Worm (Caenorhabditis elegans) whole organism, L4/young adult: ENCODE data around the gene gpr-1.

Source experiments
- W03F9.2 ChIP-seq: fragments of 150-350 bp; optimal IDR thresholded peaks from 2 replicates; lab custom pipeline; 2014; ENCODE audit warnings: missing biosample characterization, missing genetic modification characterization
- dao-5 ChIP-seq: sonication (generic microtip); optimal IDR thresholded peaks from 2 replicates; lab custom pipeline; 2016; ENCODE audit warnings: missing genotype, missing genetic modification characterization, moderate library complexity, missing compliant biosample characterization
- him-1 ChIP-seq: sonication (generic microtip); optimal IDR thresholded peaks from 2 replicates; lab custom pipeline; 2016; ENCODE audit warnings: missing genotype, missing genetic modification reagents, missing genetic modification characterization, missing compliant biosample characterization

The gpr-1 gene

DNA sequence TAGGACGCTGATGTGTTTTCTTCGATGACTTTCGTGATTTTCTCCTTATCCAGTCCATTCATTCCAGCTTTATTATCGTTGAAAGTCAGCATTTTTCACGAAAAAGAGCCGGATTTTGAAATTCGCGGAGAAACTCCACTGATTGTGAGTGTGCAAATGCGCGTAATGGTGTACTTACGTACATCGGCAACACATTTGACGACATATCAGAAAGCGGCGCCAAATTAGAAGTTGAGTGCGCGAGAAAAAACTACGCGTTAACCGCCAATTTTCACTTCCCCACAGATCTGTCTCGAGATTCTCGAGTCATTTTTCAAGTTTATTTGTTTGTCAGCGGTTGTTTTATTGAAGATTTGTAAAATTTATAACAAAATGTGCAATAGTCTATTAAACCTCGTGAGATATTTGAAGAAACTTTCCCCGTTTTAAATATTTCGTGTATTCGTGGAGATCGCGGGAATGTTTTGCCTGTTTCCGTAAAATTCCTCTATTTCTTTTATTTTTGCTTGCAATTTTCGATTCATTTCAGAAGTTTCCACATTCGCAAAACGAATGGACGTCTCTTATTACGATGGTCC lies at the start of gene gpr-1, which contains the start of gene polk-1:
gpr-1 (plus strand) TSS at position 528 of the 578 bp plus-strand sequence.
polk-1 (minus strand) TSS at position 186 of the 578 bp plus-strand sequence.
- no peak for TF ChIP-seq him-1 (tag; lab: Kevin White, UChicago)
- TF ChIP-seq W03F9.2 (tag; lab: Kevin White, UChicago): no peak
- TF ChIP-seq dao-5 (tag; lab: Kevin White, UChicago): no peak

DNA sequence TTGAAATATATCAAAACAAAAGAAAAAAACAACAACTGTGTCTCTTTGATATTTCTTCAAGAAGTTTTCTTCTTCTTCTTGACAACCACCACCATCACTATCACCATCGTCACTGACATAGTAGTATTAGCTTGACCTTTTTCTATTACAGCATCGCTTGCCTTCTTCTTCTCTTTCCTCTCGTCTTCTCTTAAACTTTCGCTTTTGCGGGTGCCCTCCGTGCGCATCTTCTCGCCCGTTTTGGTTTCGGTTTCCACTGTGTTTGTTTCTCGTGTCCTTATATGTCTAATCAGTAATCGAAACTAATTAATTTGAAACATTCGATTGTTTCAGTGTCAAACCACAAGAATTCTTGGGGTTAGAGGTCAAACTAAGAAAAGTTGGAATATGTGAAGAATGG lies 49.4 kb upstream of the gpr-1 start:
- TF ChIP-seq W03F9.2 (tag; lab: Kevin White, UChicago) (no peak), dao-5 (tag; lab: Kevin White, UChicago) (no peak), him-1 (tag; lab: Kevin White, UChicago) (no peak)

DNA sequence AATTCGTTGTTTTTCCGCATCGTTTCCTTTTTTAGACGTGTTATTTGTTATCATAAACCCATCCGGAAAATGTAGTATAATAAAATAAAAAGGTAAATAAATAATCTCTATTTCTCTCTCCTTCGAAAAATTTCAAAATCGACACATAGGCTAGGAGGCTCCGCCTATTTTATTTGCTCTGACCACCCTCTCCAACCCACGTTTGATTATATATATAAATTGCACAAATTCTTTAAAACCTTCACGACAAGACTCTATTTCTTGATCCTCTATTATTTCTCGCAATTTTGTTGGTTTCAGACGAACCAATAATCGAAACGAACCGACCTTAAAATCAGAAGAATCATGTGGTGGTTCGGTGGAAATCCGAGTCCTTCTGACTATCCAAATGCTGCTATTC lies 47.9 kb upstream of the gpr-1 start, which contains the start of gene doxa-1:
doxa-1 (plus strand) TSS at position 301 of the 400 bp plus-strand sequence.
- TF ChIP-seq him-1 (tag; lab: Kevin White, UChicago) (no peak), W03F9.2 (tag; lab: Kevin White, UChicago) (no peak), dao-5 (tag; lab: Kevin White, UChicago) (no peak)

- TF ChIP-seq dao-5 (tag; lab: Kevin White, UChicago) (no peak), W03F9.2 (tag; lab: Kevin White, UChicago) (no peak), him-1 (tag; lab: Kevin White, UChicago) (no peak)
These were observed 40.1 kb upstream of the gpr-1 start, which contains the start of gene glr-1 for ce11 chrIII:8588592-8589153. TSS of gene glr-1 (minus strand) at chrIII:8588642.

DNA sequence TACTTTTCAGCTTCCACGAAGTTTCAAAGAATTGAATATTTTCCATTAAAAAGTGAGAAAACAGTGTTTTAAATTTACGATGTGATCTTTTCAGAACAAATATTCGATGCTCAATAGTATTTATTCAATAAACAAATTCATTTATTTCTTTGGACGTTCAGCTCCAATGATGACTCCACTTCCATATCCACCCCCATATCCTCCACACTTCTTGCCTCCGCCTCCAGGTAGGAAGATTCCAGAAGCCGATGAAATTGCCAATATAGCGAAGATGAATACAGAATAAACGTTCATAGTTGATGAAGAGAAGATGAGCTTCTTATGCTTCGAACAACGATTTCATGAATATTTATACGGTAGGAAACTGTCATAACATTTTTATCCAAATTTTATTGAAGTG lies 39.5 kb upstream of the gpr-1 start, which contains the start of gene fip-3:
fip-3 (minus strand) TSS at position 294 of the 400 bp plus-strand sequence.
- TF ChIP-seq W03F9.2 (tag; lab: Kevin White, UChicago) (no peak), him-1 (tag; lab: Kevin White, UChicago) (no peak), dao-5 (tag; lab: Kevin White, UChicago) (no peak)

DNA sequence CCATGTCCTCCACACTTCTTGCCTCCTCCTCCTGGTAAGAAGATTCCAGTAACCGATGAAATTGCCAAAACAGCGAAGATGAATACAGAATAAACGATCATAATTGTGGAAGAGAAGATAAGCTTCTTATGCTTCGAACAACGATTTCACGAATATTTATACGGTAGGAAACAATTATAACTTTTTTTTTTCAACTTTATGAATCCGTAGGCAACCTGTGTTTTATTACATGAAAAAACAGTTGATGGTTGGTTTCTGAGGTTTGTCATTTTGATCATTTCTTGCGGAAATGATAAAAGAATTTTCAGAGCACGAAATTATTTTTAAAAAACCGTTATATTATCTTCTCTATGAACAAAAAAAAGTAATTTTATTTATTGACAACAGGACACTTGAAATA lies 37.9 kb upstream of the gpr-1 start, which contains the start of gene fipr-16:
fipr-16 (minus strand) TSS at position 101 of the 400 bp plus-strand sequence.
- TF ChIP-seq him-1 (tag; lab: Kevin White, UChicago) (no peak), dao-5 (tag; lab: Kevin White, UChicago) (no peak), W03F9.2 (tag; lab: Kevin White, UChicago) (no peak)

- TF ChIP-seq him-1 (tag; lab: Kevin White, UChicago): no peak
- TF ChIP-seq W03F9.2 (tag; lab: Kevin White, UChicago): no peak
- TF ChIP-seq dao-5 (tag; lab: Kevin White, UChicago): no peak
These were observed 35.1 kb upstream of the gpr-1 start, which contains the start of gene C06E1.7 for ce11 chrIII:8593620-8594019. TSS of gene C06E1.7 (minus strand) at chrIII:8593720.

DNA sequence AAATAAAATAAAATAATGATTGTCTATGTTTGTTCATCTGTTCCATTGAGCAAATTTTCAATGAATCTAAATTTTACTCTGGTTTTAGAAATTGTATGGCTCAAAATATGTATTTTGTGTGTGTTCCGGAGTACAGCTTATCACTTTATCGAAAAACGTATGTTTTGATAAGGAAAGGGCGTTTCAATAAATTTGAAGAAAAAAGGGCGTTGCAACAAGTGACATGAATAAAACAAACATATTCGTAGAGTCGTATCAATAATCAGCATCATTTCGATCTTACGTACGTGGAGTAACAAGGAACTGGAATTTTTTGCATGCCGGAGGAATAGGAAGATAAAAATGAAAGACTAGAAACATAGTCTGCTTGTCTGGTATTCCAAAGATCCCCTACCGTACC lies 34.6 kb upstream of the gpr-1 start:
- no peak for TF ChIP-seq dao-5 (tag; lab: Kevin White, UChicago)
- no peak for TF ChIP-seq him-1 (tag; lab: Kevin White, UChicago)
- no peak for TF ChIP-seq W03F9.2 (tag; lab: Kevin White, UChicago)

- no peak for TF ChIP-seq W03F9.2 (tag; lab: Kevin White, UChicago)
- no peak for TF ChIP-seq dao-5 (tag; lab: Kevin White, UChicago)
- no peak for TF ChIP-seq him-1 (tag; lab: Kevin White, UChicago)
These were observed 32.0 kb upstream of the gpr-1 start for ce11 chrIII:8596692-8597091.

DNA sequence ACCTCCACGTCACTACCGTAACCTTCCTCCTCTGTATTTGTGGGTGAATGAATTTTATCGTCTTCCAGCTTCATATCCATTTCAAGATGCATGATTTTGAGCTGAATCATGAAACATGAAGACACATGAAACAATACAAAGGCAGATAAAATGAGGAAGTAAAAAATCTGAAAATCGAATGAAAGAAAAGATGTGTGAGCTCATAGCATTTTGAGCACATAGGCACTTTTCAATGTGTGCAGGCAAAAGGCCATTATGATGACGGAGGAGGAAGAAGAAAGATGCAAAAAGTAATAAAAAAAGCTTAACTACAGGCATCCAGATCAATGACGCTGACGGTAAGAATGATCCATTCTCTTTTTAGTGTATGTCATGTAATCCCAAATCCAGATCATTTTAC lies 31.0 kb upstream of the gpr-1 start, which contains the start of gene ztf-30:
ztf-30 (minus strand) TSS at position 101 of the 400 bp plus-strand sequence.
- TF ChIP-seq W03F9.2 (tag; lab: Kevin White, UChicago): no peak
- TF ChIP-seq him-1 (tag; lab: Kevin White, UChicago): no peak
- TF ChIP-seq dao-5 (tag; lab: Kevin White, UChicago): no peak

DNA sequence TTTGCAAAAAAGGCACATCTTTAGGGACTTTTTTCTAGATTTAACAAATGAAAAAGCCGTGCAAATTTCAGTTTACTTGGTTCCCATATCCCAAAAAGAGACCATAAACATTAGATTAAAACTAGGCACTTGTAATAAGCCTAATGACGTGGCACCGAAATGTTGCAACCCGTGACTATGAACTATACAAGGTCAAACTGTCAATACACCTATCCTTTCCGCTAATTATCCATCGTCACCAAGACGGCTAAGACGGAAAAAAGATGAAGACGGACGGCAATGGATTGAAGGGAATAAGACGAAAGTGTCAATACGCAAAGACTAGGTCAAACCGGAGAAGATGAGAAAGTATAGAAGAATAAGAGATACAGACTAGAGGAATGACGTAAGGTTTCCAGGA lies 29.8 kb upstream of the gpr-1 start:
- no peak for TF ChIP-seq dao-5 (tag; lab: Kevin White, UChicago)
- no peak for TF ChIP-seq him-1 (tag; lab: Kevin White, UChicago)
- TF ChIP-seq W03F9.2 (tag; lab: Kevin White, UChicago): no peak

DNA sequence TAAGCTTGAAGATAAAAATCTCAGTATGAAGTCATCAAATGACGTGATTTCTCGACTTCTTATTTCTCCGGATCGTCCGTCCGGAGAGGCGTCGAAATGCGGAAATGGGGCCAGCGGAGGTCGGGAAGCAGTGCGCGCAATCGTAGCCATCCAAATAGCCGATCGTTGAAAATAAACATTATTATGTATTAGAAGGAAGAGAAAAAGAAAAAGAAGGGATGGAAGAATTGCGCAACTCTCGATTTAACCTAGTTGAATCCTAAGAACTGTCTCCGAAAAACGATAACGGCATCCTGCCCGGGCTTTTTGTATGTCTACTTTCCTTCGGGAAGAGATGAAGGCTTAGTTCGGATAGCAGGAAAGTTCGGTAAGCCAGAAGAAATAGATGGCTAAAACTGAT lies 26.6 kb upstream of the gpr-1 start:
- TF ChIP-seq dao-5 (tag; lab: Kevin White, UChicago) (no peak), him-1 (tag; lab: Kevin White, UChicago) (no peak), W03F9.2 (tag; lab: Kevin White, UChicago) (no peak)

DNA sequence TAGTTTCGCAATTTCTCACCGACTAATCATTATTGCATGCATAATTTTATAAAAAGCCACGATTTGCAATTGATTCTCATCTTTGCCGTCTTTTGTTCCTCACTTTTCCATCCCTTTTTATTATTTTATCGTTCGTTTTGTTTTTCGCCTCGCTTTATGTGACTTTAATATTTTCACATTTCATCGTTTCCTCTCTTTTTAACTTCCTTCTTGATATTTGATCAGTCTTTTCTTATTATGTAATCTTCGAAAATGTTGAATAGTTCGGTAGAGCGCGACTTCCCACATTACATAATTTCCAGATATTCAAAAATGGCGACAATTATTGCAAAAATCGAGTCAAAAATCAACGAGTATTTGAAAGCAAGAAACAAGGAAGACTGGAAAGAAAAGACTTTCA lies 23.2 kb upstream of the gpr-1 start, which contains the start of gene C06E1.1:
C06E1.1 (plus strand) TSS at position 301 of the 400 bp plus-strand sequence.
- TF ChIP-seq W03F9.2 (tag; lab: Kevin White, UChicago) (no peak), him-1 (tag; lab: Kevin White, UChicago) (no peak), dao-5 (tag; lab: Kevin White, UChicago) (no peak)
